Fruit fly (Drosophila melanogaster): ENCODE data around the gene CG33310.

dm6 chr2L:15043718-15044117, 17.0 kb downstream of the CG33310 start:
- TF ChIP-seq ttk (optimal IDR thresholded peaks at IDR 0.05) (no peak), h (optimal IDR thresholded peaks at IDR 0.05) (no peak), psq (optimal IDR thresholded peaks at IDR 0.05) (no peak), Myc (optimal IDR thresholded peaks at IDR 0.05) (no peak), insv (optimal IDR thresholded peaks at IDR 0.05) (no peak), Sin3A (optimal IDR thresholded peaks at IDR 0.05) (no peak)
